Fruit fly (Drosophila melanogaster): ENCODE data around the gene CG10591.

Gene CG10591

dm6 chr3L:5611732-5612250 lies 12.3 kb upstream of the CG10591 start:
- TF ChIP-seq CG9948 (tag; optimal IDR thresholded peaks at IDR 0.05) (peak; percentile 82), CG8159 (tag; optimal IDR thresholded peaks at IDR 0.05) (peak; percentile 87), Pif1A (GFP tag; optimal IDR thresholded peaks at IDR 0.05) (peak; percentile 92), CG4496 (GFP tag; IDR thresholded peaks at IDR 0.05) (peak; percentile 93), Snoo (tag; optimal IDR thresholded peaks at IDR 0.05) (peak; percentile 93), Ets98B (GFP tag; IDR thresholded peaks at IDR 0.05) (peak; percentile 92), CG13204 (GFP tag; optimal IDR thresholded peaks at IDR 0.05) (no peak), CG14655 (GFP tag; optimal IDR thresholded peaks at IDR 0.05) (peak; percentile 97), CG17806 (tag; optimal IDR thresholded peaks at IDR 0.05) (peak; percentile 86), CG34367 (tag; optimal IDR thresholded peaks at IDR 0.05) (peak; percentile 73), CG12605 (GFP tag; IDR thresholded peaks at IDR 0.05) (peak; percentile 93), gl (tag; optimal IDR thresholded peaks at IDR 0.05) (no peak), D1 (tag; optimal IDR thresholded peaks at IDR 0.05) (peak; percentile 48), Pif1B (GFP tag; optimal IDR thresholded peaks at IDR 0.05) (peak; percentile 92), EcR (GFP tag; optimal IDR thresholded peaks at IDR 0.05) (peak; percentile 97), CG32121 (GFP tag; IDR thresholded peaks at IDR 0.05) (peak; percentile 91), fd96Ca (GFP tag; IDR thresholded peaks at IDR 0.05) (no peak; the same call in 2 of the 3 replicates), rn (GFP tag; IDR thresholded peaks at IDR 0.05) (peak; percentile 73), CG8301 (tag; optimal IDR thresholded peaks at IDR 0.05) (peak; percentile 98), CG15710 (tag; optimal IDR thresholded peaks at IDR 0.05) (peak; percentile 75), CG10348 (GFP tag; IDR thresholded peaks at IDR 0.05) (0 out of 2 replicates have a peak, but pooled peaks have one; percentile 34)

dm6 chr3L:5610582-5610981 lies 11.1 kb upstream of the CG10591 start:
- TF ChIP-seq EcR (GFP tag; optimal IDR thresholded peaks at IDR 0.05) (peak; percentile 91), fd96Ca (GFP tag; IDR thresholded peaks at IDR 0.05) (no peak; the same call in 2 of the 3 replicates), CG14655 (GFP tag; optimal IDR thresholded peaks at IDR 0.05) (no peak), CG15710 (tag; optimal IDR thresholded peaks at IDR 0.05) (no peak), Ets98B (GFP tag; IDR thresholded peaks at IDR 0.05) (no peak), CG13204 (GFP tag; optimal IDR thresholded peaks at IDR 0.05) (no peak), CG32121 (GFP tag; IDR thresholded peaks at IDR 0.05) (peak; percentile 55), CG4496 (GFP tag; IDR thresholded peaks at IDR 0.05) (0 out of 3 replicates have a peak, but pooled peaks have one; percentile 10), Pif1B (GFP tag; optimal IDR thresholded peaks at IDR 0.05) (no peak), rn (GFP tag; IDR thresholded peaks at IDR 0.05) (no peak), CG12605 (GFP tag; IDR thresholded peaks at IDR 0.05) (no peak), gl (tag; optimal IDR thresholded peaks at IDR 0.05) (no peak), D1 (tag; optimal IDR thresholded peaks at IDR 0.05) (no peak), CG34367 (tag; optimal IDR thresholded peaks at IDR 0.05) (no peak), CG10348 (GFP tag; IDR thresholded peaks at IDR 0.05) (no peak), Pif1A (GFP tag; optimal IDR thresholded peaks at IDR 0.05) (no peak), CG8159 (tag; optimal IDR thresholded peaks at IDR 0.05) (no peak), Snoo (tag; optimal IDR thresholded peaks at IDR 0.05) (no peak), CG9948 (tag; optimal IDR thresholded peaks at IDR 0.05) (no peak), CG8301 (tag; optimal IDR thresholded peaks at IDR 0.05) (no peak), CG17806 (tag; optimal IDR thresholded peaks at IDR 0.05) (no peak)

- TF ChIP-seq rn (GFP tag; IDR thresholded peaks at IDR 0.05) (no peak), Pif1A (GFP tag; optimal IDR thresholded peaks at IDR 0.05) (no peak), CG10348 (GFP tag; IDR thresholded peaks at IDR 0.05) (no peak), CG34367 (tag; optimal IDR thresholded peaks at IDR 0.05) (no peak), CG15710 (tag; optimal IDR thresholded peaks at IDR 0.05) (no peak), CG9948 (tag; optimal IDR thresholded peaks at IDR 0.05) (no peak), CG8159 (tag; optimal IDR thresholded peaks at IDR 0.05) (no peak), fd96Ca (GFP tag; IDR thresholded peaks at IDR 0.05) (no peak; the same call in 2 of the 3 replicates), CG8301 (tag; optimal IDR thresholded peaks at IDR 0.05) (peak; percentile 75), gl (tag; optimal IDR thresholded peaks at IDR 0.05) (no peak), CG13204 (GFP tag; optimal IDR thresholded peaks at IDR 0.05) (no peak), D1 (tag; optimal IDR thresholded peaks at IDR 0.05) (no peak), Pif1B (GFP tag; optimal IDR thresholded peaks at IDR 0.05) (no peak), CG17806 (tag; optimal IDR thresholded peaks at IDR 0.05) (no peak), CG4496 (GFP tag; IDR thresholded peaks at IDR 0.05) (0 out of 3 replicates have a peak, but pooled peaks have one; percentile 51), Snoo (tag; optimal IDR thresholded peaks at IDR 0.05) (no peak), CG32121 (GFP tag; IDR thresholded peaks at IDR 0.05) (peak; percentile 58), CG12605 (GFP tag; IDR thresholded peaks at IDR 0.05) (no peak), EcR (GFP tag; optimal IDR thresholded peaks at IDR 0.05) (no peak), Ets98B (GFP tag; IDR thresholded peaks at IDR 0.05) (peak; percentile 60), CG14655 (GFP tag; optimal IDR thresholded peaks at IDR 0.05) (no peak)
These were observed 10.0 kb upstream of the CG10591 start for dm6 chr3L:5609493-5609892.

- TF ChIP-seq EcR (GFP tag; optimal IDR thresholded peaks at IDR 0.05) (no peak), D1 (tag; optimal IDR thresholded peaks at IDR 0.05) (no peak), rn (GFP tag; IDR thresholded peaks at IDR 0.05) (no peak), CG34367 (tag; optimal IDR thresholded peaks at IDR 0.05) (no peak), CG15710 (tag; optimal IDR thresholded peaks at IDR 0.05) (no peak), Pif1A (GFP tag; optimal IDR thresholded peaks at IDR 0.05) (no peak), CG8301 (tag; optimal IDR thresholded peaks at IDR 0.05) (no peak), CG9948 (tag; optimal IDR thresholded peaks at IDR 0.05) (no peak), CG32121 (GFP tag; IDR thresholded peaks at IDR 0.05) (no peak), Pif1B (GFP tag; optimal IDR thresholded peaks at IDR 0.05) (no peak), CG10348 (GFP tag; IDR thresholded peaks at IDR 0.05) (no peak), CG8159 (tag; optimal IDR thresholded peaks at IDR 0.05) (no peak), Snoo (tag; optimal IDR thresholded peaks at IDR 0.05) (no peak), CG17806 (tag; optimal IDR thresholded peaks at IDR 0.05) (no peak), CG13204 (GFP tag; optimal IDR thresholded peaks at IDR 0.05) (no peak), fd96Ca (GFP tag; IDR thresholded peaks at IDR 0.05) (no peak), CG4496 (GFP tag; IDR thresholded peaks at IDR 0.05) (no peak), CG12605 (GFP tag; IDR thresholded peaks at IDR 0.05) (no peak), gl (tag; optimal IDR thresholded peaks at IDR 0.05) (no peak)
These were observed 9.4 kb upstream of the CG10591 start for dm6 chr3L:5608786-5609370.

- no peak for TF ChIP-seq CG9948 (tag; optimal IDR thresholded peaks at IDR 0.05)
- no peak for TF ChIP-seq CG34367 (tag; optimal IDR thresholded peaks at IDR 0.05)
- peak; percentile 13 for TF ChIP-seq EcR (GFP tag; optimal IDR thresholded peaks at IDR 0.05)
These were observed 8.6 kb upstream of the CG10591 start, which contains the start of gene Eaf6 for dm6 chr3L:5608128-5608527. TSS of gene Eaf6 (minus strand) at chr3L:5608300.

Data from whole organism, pupa.